Worm (Caenorhabditis elegans) whole organism, L1 larva: Measurements from ENCODE around the gene F20D6.10.

ENCODE experiments used
- C04F5.9 ChIP-seq: sonication (generic microtip); optimal IDR thresholded peaks from 2 replicates; lab custom pipeline; 2016; ENCODE audit warnings: missing genetic modification characterization, missing compliant biosample characterization
- C16A3.4 ChIP-seq: fragments of 150-350 bp; optimal IDR thresholded peaks from 2 replicates; lab custom pipeline; 2014; ENCODE audit warnings: missing biosample characterization, missing genetic modification characterization
- F16B12.6 ChIP-seq: fragments of 150-350 bp; optimal IDR thresholded peaks from 2 replicates; lab custom pipeline; 2014; ENCODE audit warnings: missing biosample characterization, missing genetic modification characterization
- aha-1 ChIP-seq: fragments of 150-350 bp; optimal IDR thresholded peaks from 2 replicates; lab custom pipeline; 2014; ENCODE audit warnings: missing biosample characterization, missing genetic modification characterization
- ama-1 ChIP-seq: fragments of 150-350 bp; optimal IDR thresholded peaks from 2 replicates; lab custom pipeline; 2014
- ceh-63 ChIP-seq: fragments of 200-800 bp; sonication (Bioruptor generic); optimal IDR thresholded peaks from 2 replicates; lab custom pipeline; 2018; ENCODE audit warnings: mild to moderate bottlenecking, missing genetic modification characterization, missing compliant biosample characterization
- dpl-1 ChIP-seq, 3 experiments: fragments of 150-350 bp in 2 of 3; sonication (generic microtip) in 1 of 3; optimal IDR thresholded peaks; 2 replicates each; lab custom pipeline; 2014 to 2017; ENCODE audit warnings: missing biosample characterization in 3 of 3, missing genetic modification characterization in 3 of 3, missing genetic modification reagents in 3 of 3
- efl-1 ChIP-seq, 4 experiments: fragments of 150-350 bp; optimal IDR thresholded peaks in 3 of 4; peaks in 1 of 4; 1 replicate in 1 of 4; 2 replicates in 3 of 4; lab custom pipeline; 2014; ENCODE audit warnings: missing biosample characterization in 2 of 4, missing genetic modification characterization in 2 of 4, missing genetic modification reagents in 2 of 4
- elt-2 ChIP-seq: sonication (generic microtip); optimal IDR thresholded peaks from 2 replicates; lab custom pipeline; 2016; ENCODE audit warnings: missing genetic modification characterization, mild to moderate bottlenecking, inconsistent platforms, missing compliant biosample characterization, missing genetic modification reagents
- elt-3 ChIP-seq, 6 experiments: fragments of 150-350 bp in 1 of 6; sonication (generic microtip); optimal IDR thresholded peaks; 2 replicates each; lab custom pipeline; 2017 to 2018; ENCODE audit warnings: missing biosample characterization in 6 of 6, missing genetic modification characterization in 6 of 6, inconsistent platforms in 1 of 6
- fkh-10 ChIP-seq: sonication (generic microtip); optimal IDR thresholded peaks from 2 replicates; lab custom pipeline; 2017; ENCODE audit warnings: missing biosample characterization, missing genetic modification reagents, missing genetic modification characterization
- fkh-4 ChIP-seq: sonication (generic microtip); optimal IDR thresholded peaks from 2 replicates; lab custom pipeline; 2016; ENCODE audit warnings: missing compliant biosample characterization, missing genetic modification characterization, borderline replicate concordance
- fkh-8 ChIP-seq: sonication (generic microtip); optimal IDR thresholded peaks from 2 replicates; lab custom pipeline; 2016; ENCODE audit warnings: mild to moderate bottlenecking, missing genetic modification characterization, missing compliant biosample characterization
- grh-1 ChIP-seq: fragments of 200-800 bp; sonication (Bioruptor generic); IDR thresholded peaks from 2 replicates; pipeline ENCODE4 v1.3.6; 2022; ENCODE audit warnings: missing genetic modification reagents, missing genetic modification characterization, missing compliant biosample characterization
- hlh-17 ChIP-seq: fragments of 200-800 bp; sonication (Bioruptor generic); optimal IDR thresholded peaks from 2 replicates; lab custom pipeline; 2018; ENCODE audit warnings: missing genetic modification characterization, mild to moderate bottlenecking, missing compliant biosample characterization, moderate library complexity, borderline replicate concordance
- hpl-2 ChIP-seq: fragments of 150-350 bp; optimal IDR thresholded peaks from 2 replicates; lab custom pipeline; 2014; ENCODE audit warnings: missing biosample characterization, missing genetic modification reagents, missing genetic modification characterization
- jun-1 ChIP-seq: fragments of 150-350 bp; optimal IDR thresholded peaks from 2 replicates; lab custom pipeline; 2014; ENCODE audit warnings: missing biosample characterization, missing genetic modification reagents, missing genetic modification characterization
- lin-39 ChIP-seq: fragments of 150-350 bp; optimal IDR thresholded peaks from 2 replicates; lab custom pipeline; 2014; ENCODE audit warnings: missing biosample characterization, missing genetic modification reagents, missing genetic modification characterization
- mdl-1 ChIP-seq, 2 experiments: fragments of 150-350 bp; optimal IDR thresholded peaks; 2 replicates each; lab custom pipeline; 2014 to 2017; ENCODE audit warnings: missing biosample characterization in 2 of 2, missing genetic modification characterization in 2 of 2, inconsistent platforms in 1 of 2
- mep-1 ChIP-seq: fragments of 150-350 bp; optimal IDR thresholded peaks from 2 replicates; lab custom pipeline; 2014; ENCODE audit warnings: missing biosample characterization, missing genetic modification characterization
- nhr-20 ChIP-seq: sonication (generic microtip); optimal IDR thresholded peaks from 2 replicates; lab custom pipeline; 2016; ENCODE audit warnings: mild to moderate bottlenecking, missing genetic modification characterization, missing compliant biosample characterization
- nhr-237 ChIP-seq: fragments of 150-350 bp; optimal IDR thresholded peaks from 2 replicates; lab custom pipeline; 2014; ENCODE audit warnings: missing biosample characterization, missing genetic modification characterization
- nhr-28 ChIP-seq: fragments of 150-350 bp; optimal IDR thresholded peaks from 2 replicates; lab custom pipeline; 2014; ENCODE audit warnings: missing biosample characterization, missing genetic modification characterization
- nhr-47 ChIP-seq: sonication (generic microtip); optimal IDR thresholded peaks from 2 replicates; lab custom pipeline; 2016; ENCODE audit warnings: mild to moderate bottlenecking, missing genetic modification characterization, moderate library complexity, missing compliant biosample characterization
- nhr-71 ChIP-seq: sonication (generic microtip); optimal IDR thresholded peaks from 2 replicates; lab custom pipeline; 2016; ENCODE audit warnings: mild to moderate bottlenecking, missing genetic modification characterization, moderate library complexity, missing compliant biosample characterization
- nhr-76 ChIP-seq: sonication (generic microtip); optimal IDR thresholded peaks from 2 replicates; lab custom pipeline; 2017; ENCODE audit warnings: missing biosample characterization, missing genetic modification characterization
- nhr-90 ChIP-seq: sonication (generic microtip); optimal IDR thresholded peaks from 2 replicates; lab custom pipeline; 2016; ENCODE audit warnings: mild to moderate bottlenecking, missing genetic modification characterization, missing compliant biosample characterization; ENCODE audit not compliant: poor library complexity
- pax-3 ChIP-seq: fragments of 200-800 bp; sonication (Bioruptor generic); optimal IDR thresholded peaks from 2 replicates; lab custom pipeline; 2018; ENCODE audit warnings: mild to moderate bottlenecking, missing genetic modification characterization, moderate library complexity, missing compliant biosample characterization
- pqm-1 ChIP-seq: sonication (generic microtip); optimal IDR thresholded peaks from 3 replicates; lab custom pipeline; 2017; ENCODE audit warnings: missing biosample characterization, missing genetic modification characterization
- rnt-1 ChIP-seq: sonication (generic microtip); optimal IDR thresholded peaks from 2 replicates; lab custom pipeline; 2016; ENCODE audit warnings: mild to moderate bottlenecking, missing genetic modification characterization, moderate library complexity, missing compliant biosample characterization
- sox-4 ChIP-seq: sonication (generic microtip); optimal IDR thresholded peaks from 2 replicates; lab custom pipeline; 2016; ENCODE audit warnings: missing genetic modification characterization, missing compliant biosample characterization
- sptf-1 ChIP-seq: fragments of 150-350 bp; optimal IDR thresholded peaks from 2 replicates; lab custom pipeline; 2014; ENCODE audit warnings: missing biosample characterization, missing genetic modification characterization
- swsn-7 ChIP-seq: sonication (generic microtip); optimal IDR thresholded peaks from 2 replicates; lab custom pipeline; 2016; ENCODE audit warnings: missing genetic modification characterization, missing compliant biosample characterization
- tbx-2 ChIP-seq: sonication (generic microtip); optimal IDR thresholded peaks from 2 replicates; lab custom pipeline; 2016; ENCODE audit warnings: missing genetic modification characterization, missing compliant biosample characterization
- tlp-1 ChIP-seq: fragments of 150-350 bp; optimal IDR thresholded peaks from 2 replicates; lab custom pipeline; 2014; ENCODE audit warnings: missing biosample characterization, missing genetic modification characterization
- unc-130 ChIP-seq: fragments of 150-350 bp; optimal IDR thresholded peaks from 2 replicates; lab custom pipeline; 2017; ENCODE audit warnings: missing biosample characterization, missing genetic modification characterization, inconsistent platforms
- unc-30 ChIP-seq: sonication (generic microtip); optimal IDR thresholded peaks from 2 replicates; lab custom pipeline; 2017; ENCODE audit warnings: missing biosample characterization, missing genetic modification characterization
- unc-62 ChIP-seq: fragments of 150-350 bp; optimal IDR thresholded peaks from 2 replicates; lab custom pipeline; 2014; ENCODE audit warnings: missing biosample characterization, missing genetic modification reagents, missing genetic modification characterization
- unc-86 ChIP-seq: sonication (generic microtip); optimal IDR thresholded peaks from 2 replicates; lab custom pipeline; 2016; ENCODE audit warnings: missing genetic modification characterization, missing compliant biosample characterization
- xbp-1 ChIP-seq: sonication (generic microtip); optimal IDR thresholded peaks from 2 replicates; lab custom pipeline; 2016; ENCODE audit warnings: missing genetic modification characterization, missing compliant biosample characterization
- zag-1 ChIP-seq: fragments of 150-350 bp; optimal IDR thresholded peaks from 2 replicates; lab custom pipeline; 2014; ENCODE audit warnings: missing biosample characterization, missing genetic modification characterization
- zip-4 ChIP-seq: fragments of 200-800 bp; sonication (Bioruptor generic); optimal IDR thresholded peaks from 2 replicates; lab custom pipeline; 2018; ENCODE audit warnings: mild to moderate bottlenecking, missing genetic modification characterization, moderate library complexity, missing compliant biosample characterization

The F20D6.10 gene

ce11 chrV:8198994-8199393, 3.3 kb upstream of the F20D6.10 start, which contains the start of gene F20D6.11:
TSS of gene F20D6.11 (minus strand) at chrV:8199094.
- TF ChIP-seq nhr-71 (tag; lab: Kevin White, UChicago): no peak
- no peak for TF ChIP-seq fkh-4 (tag; lab: Kevin White, UChicago)
- no peak for TF ChIP-seq rnt-1 (tag; lab: Kevin White, UChicago)
- no peak for TF ChIP-seq tlp-1 (tag; lab: Kevin White, UChicago)
- no peak for TF ChIP-seq unc-62
- no peak for TF ChIP-seq jun-1
- TF ChIP-seq elt-3 (tag; optimal IDR thresholded peaks at IDR 0.05; lab: Kevin White, UChicago): no peak
- no peak for TF ChIP-seq nhr-28 (tag; lab: Kevin White, UChicago)
- no peak for TF ChIP-seq sox-4
- TF ChIP-seq ama-1 (lab: Kevin White, UChicago): no peak
- TF ChIP-seq dpl-1 (GFP tag; optimal IDR thresholded peaks at IDR 0.05; lab: Kevin White, UChicago): no peak
- no peak for TF ChIP-seq zip-4 (GFP tag; lab: Kevin White, UChicago)
- no peak for TF ChIP-seq pqm-1 (tag; lab: Kevin White, UChicago)
- no peak for TF ChIP-seq grh-1 (GFP tag; lab: Robert Waterston, UW)
- TF ChIP-seq nhr-76: no peak
- no peak for TF ChIP-seq elt-2

DNA sequence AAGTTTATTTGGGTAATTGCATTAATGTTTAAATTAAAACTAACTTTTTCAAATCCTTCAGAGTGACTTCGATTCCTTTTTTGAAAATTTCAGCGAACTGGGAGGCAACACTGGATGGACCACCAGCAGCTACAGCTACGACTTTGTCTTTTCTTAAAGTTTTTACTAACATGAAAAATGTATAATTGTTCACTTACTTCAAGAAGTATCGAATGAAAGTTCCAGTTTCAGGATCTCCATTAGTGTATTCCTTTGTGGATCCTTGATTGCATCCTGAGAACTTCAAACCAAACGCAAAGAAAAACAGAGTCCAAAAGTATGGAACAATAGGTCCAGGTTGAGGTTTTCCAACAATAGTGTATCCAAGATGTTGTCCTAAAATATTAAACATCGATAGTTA, 1.3 kb upstream of the F20D6.10 start:
- no peak for TF ChIP-seq tbx-2 (tag; lab: Kevin White, UChicago)
- TF ChIP-seq efl-1 (optimal IDR thresholded peaks at IDR 0.05; lab: Kevin White, UChicago): no peak
- TF ChIP-seq efl-1 (GFP tag; optimal IDR thresholded peaks at IDR 0.05 in 1 of 2; lab: Kevin White, UChicago): peak in 1 of 2 experiments; percentile 67

DNA sequence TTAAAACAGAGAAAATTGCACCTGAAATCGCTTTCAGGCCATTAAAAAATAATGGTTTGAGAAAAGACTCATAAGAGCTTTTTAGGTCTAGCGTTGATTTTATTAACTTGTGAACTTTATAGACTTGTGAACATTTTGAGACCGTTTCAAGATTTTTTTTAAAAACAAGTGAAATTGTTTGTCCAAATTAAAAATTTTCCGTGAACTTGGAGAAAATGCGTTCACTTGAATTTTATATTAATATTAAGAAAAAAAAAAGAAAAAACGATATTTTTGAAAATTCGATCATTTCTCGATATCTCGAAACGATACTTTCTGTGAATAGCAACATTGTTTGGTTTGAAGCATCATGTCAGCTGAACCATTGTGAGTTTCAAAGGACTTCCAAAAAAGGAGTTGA, 5.3 kb downstream of the F20D6.10 start, which contains the start of gene F20D6.1:
Gene F20D6.1 (plus strand): TSS at position 301 of the 400 bp plus-strand sequence.
- no peak for TF ChIP-seq mep-1
- no peak for TF ChIP-seq ceh-63
- no peak for TF ChIP-seq mdl-1 (tag; optimal IDR thresholded peaks at IDR 0.05; lab: Kevin White, UChicago)
- TF ChIP-seq nhr-47 (tag; lab: Kevin White, UChicago): no peak
- TF ChIP-seq nhr-20 (tag; lab: Kevin White, UChicago): no peak
- TF ChIP-seq swsn-7 (tag; lab: Kevin White, UChicago): no peak
- no peak for TF ChIP-seq hpl-2
- no peak for TF ChIP-seq pax-3 (tag; lab: Kevin White, UChicago)
- TF ChIP-seq dpl-1 (GFP tag; optimal IDR thresholded peaks at IDR 0.05; lab: Kevin White, UChicago): no peak
- no peak for TF ChIP-seq fkh-10 (GFP tag; lab: Kevin White, UChicago)
- TF ChIP-seq lin-39: no peak
- no peak for TF ChIP-seq sptf-1
- no peak for TF ChIP-seq fkh-8 (tag; lab: Kevin White, UChicago)
- no peak for TF ChIP-seq elt-2
- no peak for TF ChIP-seq unc-30
- TF ChIP-seq unc-130 (tag; lab: Kevin White, UChicago): no peak
- no peak for TF ChIP-seq grh-1 (GFP tag; lab: Robert Waterston, UW)
- TF ChIP-seq hlh-17 (GFP tag; lab: Kevin White, UChicago): no peak

- no peak for TF ChIP-seq tbx-2 (tag; lab: Kevin White, UChicago)
- no peak for TF ChIP-seq nhr-90 (tag; lab: Kevin White, UChicago)
- TF ChIP-seq elt-3 (tag; optimal IDR thresholded peaks at IDR 0.05; lab: Kevin White, UChicago): no peak
- TF ChIP-seq F16B12.6: no peak
- no peak for TF ChIP-seq nhr-71 (tag; lab: Kevin White, UChicago)
- no peak for TF ChIP-seq aha-1 (tag; lab: Kevin White, UChicago)
- TF ChIP-seq C04F5.9: no peak
- TF ChIP-seq unc-62: no peak
- no peak for TF ChIP-seq lin-39
- TF ChIP-seq C16A3.4: no peak
- no peak for TF ChIP-seq nhr-237 (tag; lab: Kevin White, UChicago)
- no peak for TF ChIP-seq zag-1 (tag; lab: Kevin White, UChicago)
- TF ChIP-seq unc-86 (tag; lab: Kevin White, UChicago): no peak
- TF ChIP-seq xbp-1 (tag; lab: Kevin White, UChicago): no peak
- no peak for TF ChIP-seq fkh-8 (tag; lab: Kevin White, UChicago)
- no peak for TF ChIP-seq zip-4 (GFP tag; lab: Kevin White, UChicago)
- TF ChIP-seq efl-1 (optimal IDR thresholded peaks at IDR 0.05; lab: Kevin White, UChicago): no peak
- no peak for TF ChIP-seq efl-1 (GFP tag; optimal IDR thresholded peaks at IDR 0.05 in 1 of 2; lab: Kevin White, UChicago)
These were observed 5.7 kb downstream of the F20D6.10 start, which contains the start of gene F20D6.12 for ce11 chrV:8190016-8190415. TSS of gene F20D6.12 (minus strand) at chrV:8190116.
